Fruit fly (Drosophila melanogaster) whole organism, wandering third instar larva: ENCODE results near the gene CG14411.

Source experiments
- Abd-B ChIP-seq: fragments of >200 bp; optimal IDR thresholded peaks from 2 replicates; lab custom pipeline; 2017; ENCODE audit warnings: missing biosample characterization, missing genetic modification characterization
- CG9705 ChIP-seq: fragments of 200-800 bp; sonication (Bioruptor generic); optimal IDR thresholded peaks from 2 replicates; lab custom pipeline; 2018; ENCODE audit warnings: missing biosample characterization, mild to moderate bottlenecking, missing genetic modification characterization
- Dfd ChIP-seq: fragments of >200 bp; optimal IDR thresholded peaks from 2 replicates; lab custom pipeline; 2017; ENCODE audit warnings: missing biosample characterization, missing genetic modification characterization
- Vsx2 ChIP-seq: fragments of 200-300, 225-300 bp; sonication (Bioruptor generic); optimal IDR thresholded peaks from 2 replicates; lab custom pipeline; 2018; ENCODE audit warnings: missing biosample characterization, missing genetic modification characterization; ENCODE audit not compliant: partially characterized antibody
- h ChIP-seq: fragments of 200-800 bp; sonication (Bioruptor generic); optimal IDR thresholded peaks from 3 replicates; lab custom pipeline; 2016; ENCODE audit warnings: missing biosample characterization, mild to moderate bottlenecking, missing genetic modification characterization
- pan ChIP-seq: fragments of >200 bp; optimal IDR thresholded peaks from 2 replicates; lab custom pipeline; 2017
- sv ChIP-seq: fragments of 200-800 bp; sonication (Bioruptor generic); optimal IDR thresholded peaks from 3 replicates; lab custom pipeline; 2016; ENCODE audit warnings: missing biosample characterization, missing genetic modification characterization

- no peak for TF ChIP-seq sv (GFP tag; lab: Kevin White, UChicago)
- TF ChIP-seq h (GFP tag; lab: Kevin White, UChicago): no peak
- no peak for TF ChIP-seq pan (lab: Kevin White, UChicago)
- TF ChIP-seq Abd-B: no peak
- TF ChIP-seq Dfd (GFP tag; lab: Kevin White, UChicago): no peak
- no peak for TF ChIP-seq Vsx2
- no peak for TF ChIP-seq CG9705
Observed at dm6 chrX:14824690-14825469, 7.6 kb upstream of the CG14411 start.
